Worm (Caenorhabditis elegans) whole organism, young adult: Measurements from ENCODE around the gene slc-17.9.

Experiments used
- K11D2.4 ChIP-seq: fragments of 200-800 bp; sonication (Bioruptor generic); IDR thresholded peaks from 2 replicates; pipeline ENCODE4 v1.3.6; 2022; ENCODE audit warnings: missing genetic modification reagents, missing genetic modification characterization, missing compliant biosample characterization
- ama-1 ChIP-seq, 3 experiments: fragments of 150-350 bp in 1 of 3; sonication (generic microtip) in 2 of 3; optimal IDR thresholded peaks; 2 replicates each; lab custom pipeline; 2014 to 2018; ENCODE audit warnings: missing biosample characterization in 2 of 3, missing genetic modification characterization in 2 of 3, missing genetic modification reagents in 2 of 3
- aptf-2 ChIP-seq: fragments of 200-800 bp; sonication (Bioruptor generic); conservative IDR thresholded peaks from 2 replicates; pipeline ENCODE4 v1.3.6; 2022; ENCODE audit warnings: missing genetic modification reagents, missing genetic modification characterization, missing compliant biosample characterization
- ets-4 ChIP-seq: fragments of 200-800 bp; sonication (Bioruptor generic); optimal IDR thresholded peaks from 2 replicates; lab custom pipeline; 2018; ENCODE audit warnings: mild to moderate bottlenecking, missing genetic modification characterization, missing compliant biosample characterization
- lin-35 ChIP-seq, 3 experiments: fragments of 150-350 bp in 2 of 3; sonication (generic microtip) in 1 of 3; optimal IDR thresholded peaks; 2 replicates each; lab custom pipeline; 2014 to 2018; ENCODE audit warnings: missing biosample characterization in 3 of 3, missing genetic modification characterization in 3 of 3, missing genetic modification reagents in 3 of 3
- madf-8 ChIP-seq: fragments of 200-800 bp; sonication (Bioruptor generic); conservative IDR thresholded peaks from 2 replicates; pipeline ENCODE4 v1.3.6; 2022; ENCODE audit warnings: missing genetic modification reagents, missing genetic modification characterization, missing compliant biosample characterization
- mxl-1 ChIP-seq: sonication (generic microtip); optimal IDR thresholded peaks from 2 replicates; lab custom pipeline; 2016; ENCODE audit warnings: missing genetic modification characterization, missing compliant biosample characterization
- pha-4 ChIP-seq: fragments of 150-350 bp; sonication (generic microtip); optimal IDR thresholded peaks from 2 replicates; lab custom pipeline; 2014; ENCODE audit warnings: missing biosample characterization, missing genetic modification reagents, missing genetic modification characterization
- sdz-38 ChIP-seq: sonication (generic microtip); optimal IDR thresholded peaks from 2 replicates; lab custom pipeline; 2016; ENCODE audit warnings: missing genotype, missing genetic modification characterization, missing compliant biosample characterization
- sea-2 ChIP-seq: fragments of 200-800 bp; sonication (Bioruptor generic); IDR thresholded peaks from 2 replicates; pipeline ENCODE4 v1.3.6; 2022; ENCODE audit warnings: missing genetic modification characterization, missing compliant biosample characterization
- snpc-4 ChIP-seq, 5 experiments: fragments of 150-350 bp in 1 of 5; sonication (generic microtip) in 4 of 5; optimal IDR thresholded peaks; 2 replicates each; lab custom pipeline; 2014 to 2018; ENCODE audit warnings: missing genetic modification characterization in 5 of 5, missing biosample characterization in 3 of 5, antibody characterized with exemption in 2 of 5, mild to moderate bottlenecking in 2 of 5, missing compliant biosample characterization in 2 of 5, missing genotype in 2 of 5, moderate library complexity in 2 of 5, missing genetic modification reagents in 1 of 5
- tbp1 ChIP-seq: fragments of 200-800 bp; sonication (Bioruptor generic); optimal IDR thresholded peaks from 2 replicates; lab custom pipeline; 2018; ENCODE audit warnings: mild to moderate bottlenecking, missing genetic modification characterization, missing compliant biosample characterization
- unc-130 ChIP-seq: sonication (generic microtip); optimal IDR thresholded peaks from 2 replicates; lab custom pipeline; 2016; ENCODE audit warnings: missing genetic modification reagents, missing genetic modification characterization, missing compliant biosample characterization
- unc-62 ChIP-seq: fragments of 150-350 bp; optimal IDR thresholded peaks from 2 replicates; lab custom pipeline; 2014; ENCODE audit warnings: missing biosample characterization, missing genetic modification reagents, missing genetic modification characterization

DNA sequence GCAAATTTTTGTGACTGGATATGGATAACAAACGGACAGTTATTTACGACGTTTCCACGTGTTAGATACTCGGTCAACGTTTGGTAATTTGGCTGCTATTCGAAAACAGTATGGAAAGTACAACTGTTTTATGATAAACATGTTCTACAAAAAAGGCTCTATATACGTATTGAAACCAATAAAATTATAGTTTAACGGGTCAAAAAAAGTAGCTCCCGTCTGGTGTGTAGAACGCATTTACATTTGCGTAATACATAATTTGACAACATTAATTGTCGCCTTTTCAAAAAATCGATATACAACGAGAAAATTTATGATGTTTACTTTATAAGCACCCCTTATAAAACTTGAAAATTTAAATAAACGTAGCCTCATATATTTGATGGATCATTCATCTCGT is 22.7 kb downstream of the slc-17.9 start:
- no peak for TF ChIP-seq tbp1 (GFP tag; lab: Kevin White, UChicago)
- no peak for TF ChIP-seq ets-4 (GFP tag; lab: Kevin White, UChicago)
- TF ChIP-seq madf-8 (GFP tag; lab: Robert Waterston, UW), result no peak
- TF ChIP-seq unc-62, result no peak
- no peak for TF ChIP-seq pha-4
- TF ChIP-seq sea-2 (GFP tag; lab: Robert Waterston, UW), result no peak
- TF ChIP-seq ama-1 (optimal IDR thresholded peaks at IDR 0.05; lab: Kevin White, UChicago), result no peak
- TF ChIP-seq ama-1 (GFP tag; optimal IDR thresholded peaks at IDR 0.05; lab: Kevin White, UChicago), result no peak
- TF ChIP-seq K11D2.4 (GFP tag; lab: Robert Waterston, UW), result no peak
- TF ChIP-seq sdz-38, result no peak
- no peak for TF ChIP-seq mxl-1 (tag; lab: Kevin White, UChicago)
- no peak for TF ChIP-seq lin-35 (GFP tag; optimal IDR thresholded peaks at IDR 0.05; lab: Kevin White, UChicago)
- no peak for TF ChIP-seq snpc-4 (GFP tag; optimal IDR thresholded peaks at IDR 0.05; lab: Kevin White, UChicago)
- TF ChIP-seq snpc-4 (tag; optimal IDR thresholded peaks at IDR 0.05; lab: Kevin White, UChicago), result no peak
- no peak for TF ChIP-seq aptf-2 (GFP tag; lab: Robert Waterston, UW)
- no peak for TF ChIP-seq unc-130
